Fruit fly (Drosophila melanogaster) ovary, adult (tissue): Measurements from ENCODE around the gene Ddr.

Experiments used
- CG17801 ChIP-seq: fragments of 200-800 bp; optimal IDR thresholded peaks from 2 replicates; lab custom pipeline; 2019; ENCODE audit warnings: missing biosample characterization, mild to moderate bottlenecking, missing genetic modification characterization, moderate library complexity; ENCODE audit not compliant: partially characterized antibody

Ddr gene

DNA sequence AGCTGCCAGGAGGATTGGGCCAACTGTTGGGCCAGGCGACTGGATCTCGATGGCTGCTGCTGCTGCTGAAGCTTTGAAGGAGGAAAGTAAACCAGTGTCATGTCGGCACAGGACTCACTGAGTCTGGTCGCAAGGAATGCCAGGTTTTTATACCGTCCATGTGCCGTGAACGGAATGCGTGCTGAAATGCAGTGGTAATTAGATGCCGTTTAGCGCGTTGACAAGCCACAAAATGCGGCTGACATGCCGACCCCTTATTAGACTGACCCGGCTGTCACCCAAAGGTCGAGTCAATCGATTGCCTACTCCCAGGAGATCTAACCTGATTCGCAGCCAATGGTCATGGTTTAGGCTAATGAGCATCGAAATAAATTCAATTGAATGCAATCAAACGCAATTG is 101.3 kb downstream of the Ddr start, which contains the start of gene ppk7:
ppk7 (minus strand) TSS at position 101 of the 400 bp plus-strand sequence.
- no peak for TF ChIP-seq CG17801 (GFP tag; lab: Kevin White, UChicago)

DNA sequence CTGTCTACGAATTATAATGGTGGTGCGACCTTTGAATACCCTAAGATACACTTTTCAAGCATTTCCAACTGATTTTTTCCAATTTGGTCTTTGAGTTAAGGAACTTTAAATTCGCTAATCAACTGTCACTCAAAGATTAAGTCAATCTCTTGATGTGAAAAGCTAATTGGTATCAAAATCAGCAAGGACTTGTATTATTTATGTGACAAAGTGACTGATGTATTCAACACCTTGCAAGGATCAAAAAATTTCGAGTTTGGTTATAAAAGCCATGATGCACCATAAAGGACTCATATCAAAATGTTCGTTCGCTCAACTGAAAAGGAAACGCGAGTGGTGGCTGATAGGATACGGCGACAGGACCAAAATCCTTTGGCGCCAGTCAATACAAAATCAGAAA is 101.7 kb downstream of the Ddr start, which contains the start of gene ppk14:
ppk14 (plus strand) TSS at position 301 of the 400 bp plus-strand sequence.
- TF ChIP-seq CG17801 (GFP tag; lab: Kevin White, UChicago), result no peak

DNA sequence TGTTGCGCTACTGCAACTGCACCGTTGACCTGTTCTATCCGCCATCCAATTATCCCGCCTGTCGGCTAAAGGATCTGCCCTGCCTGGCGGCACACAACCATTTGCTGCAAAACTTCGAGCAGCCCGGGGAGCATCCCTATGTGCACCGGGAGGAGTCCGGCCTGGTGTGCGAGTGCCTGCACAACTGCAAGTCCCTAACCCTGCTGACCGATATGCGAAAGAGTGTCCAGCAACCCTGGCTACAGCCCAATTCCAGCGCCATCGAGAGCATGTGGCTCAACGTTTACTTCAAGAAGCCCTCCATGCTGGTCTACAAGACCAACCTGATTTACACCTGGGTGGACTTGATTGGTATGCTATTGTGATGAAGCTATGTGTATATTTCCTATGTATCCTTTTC is 103.2 kb downstream of the Ddr start:
- no peak for TF ChIP-seq CG17801 (GFP tag; lab: Kevin White, UChicago)

DNA sequence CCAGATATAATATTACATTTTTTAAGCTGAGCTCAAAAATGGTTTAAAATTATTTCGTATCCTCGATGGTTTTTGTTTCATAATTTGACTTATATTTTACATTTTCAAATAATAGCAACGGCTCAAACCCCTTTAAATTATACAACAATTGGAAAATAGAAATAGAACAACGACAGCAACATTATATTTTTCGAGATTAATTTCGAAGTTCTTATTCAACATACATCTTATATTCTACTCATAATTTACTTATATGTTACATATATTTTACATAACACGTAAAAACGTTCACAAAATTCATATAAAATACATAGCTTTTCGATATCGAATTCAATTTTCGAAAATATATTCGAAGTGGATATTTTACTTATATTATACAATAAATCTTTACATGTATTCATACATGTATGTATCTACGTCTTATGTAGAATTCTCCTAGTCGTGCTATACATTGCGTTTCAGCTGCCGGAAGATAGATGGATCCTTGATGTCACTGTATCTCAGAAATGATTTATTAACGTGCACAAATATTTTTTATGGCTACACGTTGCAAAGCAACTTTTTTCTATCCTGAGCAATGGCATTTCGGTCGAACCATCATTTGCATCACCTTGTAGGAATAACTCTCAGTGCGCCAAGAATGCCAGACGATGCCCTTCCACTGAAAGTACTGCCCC is 103.9 kb downstream of the Ddr start:
- no peak for TF ChIP-seq CG17801 (GFP tag; lab: Kevin White, UChicago)

DNA sequence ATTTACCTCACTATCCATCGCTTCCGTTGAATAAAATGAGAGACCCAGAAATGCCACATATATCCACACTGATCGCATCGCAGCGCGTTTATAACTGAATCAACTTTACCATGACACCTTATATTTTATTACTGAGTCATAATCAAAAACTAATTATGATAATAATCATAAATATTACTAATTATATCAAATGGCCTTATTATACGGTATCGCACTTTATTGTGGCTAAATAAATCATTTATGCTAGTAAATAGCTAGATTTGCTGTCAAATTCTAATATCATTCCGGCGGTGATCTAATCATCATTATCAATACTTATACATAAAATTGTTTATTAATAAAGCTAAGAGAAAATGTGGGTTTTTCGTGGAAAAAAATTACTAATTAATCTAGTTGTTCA is 105.3 kb downstream of the Ddr start, which contains the start of gene CG9500:
CG9500 (minus strand) TSS at position 101 of the 400 bp plus-strand sequence.
- no peak for TF ChIP-seq CG17801 (GFP tag; lab: Kevin White, UChicago)

DNA sequence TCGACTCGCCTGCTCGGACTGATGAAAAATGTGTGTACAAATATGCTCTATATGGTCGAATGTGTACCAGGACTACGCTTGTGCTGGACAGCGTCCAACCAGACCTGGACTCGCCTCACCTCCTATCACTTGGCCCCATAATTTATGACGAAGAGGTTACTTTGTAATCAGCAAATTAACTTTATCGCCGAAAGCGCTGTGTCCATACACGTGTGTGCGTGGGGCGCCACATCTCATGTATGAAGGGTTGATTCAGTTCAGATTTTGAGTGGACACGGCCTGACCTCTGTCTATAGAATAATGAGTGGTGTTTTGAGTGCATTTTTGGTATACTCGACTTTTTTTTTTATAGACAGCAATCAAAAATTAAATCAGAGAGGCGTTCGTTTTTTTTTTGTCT is 107.1 kb downstream of the Ddr start:
- TF ChIP-seq CG17801 (GFP tag; lab: Kevin White, UChicago), result no peak

DNA sequence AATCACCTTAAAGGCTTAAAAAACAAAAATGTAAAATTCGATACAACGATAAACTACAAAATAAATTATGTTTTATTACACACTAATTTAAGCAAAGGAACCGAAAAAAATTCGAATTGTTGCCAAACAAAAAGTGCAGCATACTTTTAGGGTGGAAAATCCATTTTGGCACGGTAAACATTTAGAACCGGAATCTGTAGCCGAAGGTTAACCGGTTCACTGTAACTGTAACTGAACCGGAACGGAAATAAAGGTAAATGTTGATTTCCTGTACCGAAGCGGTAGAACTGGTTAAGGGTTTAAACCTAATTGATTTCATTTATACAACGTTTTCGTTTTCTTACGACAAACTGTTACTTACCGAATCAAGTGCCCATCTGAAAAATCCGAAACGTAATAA is 114.0 kb downstream of the Ddr start:
- no peak for TF ChIP-seq CG17801 (GFP tag; lab: Kevin White, UChicago)

DNA sequence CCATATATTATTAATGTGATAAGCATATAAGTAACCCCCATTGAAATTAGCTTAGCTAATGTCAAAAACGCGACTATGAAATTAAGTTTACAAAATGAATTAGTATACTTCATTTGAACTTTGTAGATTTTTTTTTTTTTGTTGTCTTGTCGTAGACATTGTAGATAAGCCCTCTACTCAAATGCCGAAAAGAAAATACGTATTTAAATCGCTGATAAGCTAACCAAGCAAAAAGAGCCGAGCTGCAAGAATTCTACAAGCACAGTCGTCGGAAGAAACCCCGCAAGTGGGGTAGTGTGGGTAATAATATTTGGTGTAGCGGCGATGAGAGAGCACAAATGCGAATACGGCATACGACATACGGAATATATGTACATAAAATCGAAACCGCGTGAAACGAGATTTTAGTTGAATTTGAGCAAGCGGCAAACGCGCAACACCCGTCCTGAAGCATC is 114.6 kb downstream of the Ddr start, which contains the start of gene Nepl4:
Nepl4 (plus strand) TSS at position 405 of the 455 bp plus-strand sequence.
- no peak for TF ChIP-seq CG17801 (GFP tag; lab: Kevin White, UChicago)

DNA sequence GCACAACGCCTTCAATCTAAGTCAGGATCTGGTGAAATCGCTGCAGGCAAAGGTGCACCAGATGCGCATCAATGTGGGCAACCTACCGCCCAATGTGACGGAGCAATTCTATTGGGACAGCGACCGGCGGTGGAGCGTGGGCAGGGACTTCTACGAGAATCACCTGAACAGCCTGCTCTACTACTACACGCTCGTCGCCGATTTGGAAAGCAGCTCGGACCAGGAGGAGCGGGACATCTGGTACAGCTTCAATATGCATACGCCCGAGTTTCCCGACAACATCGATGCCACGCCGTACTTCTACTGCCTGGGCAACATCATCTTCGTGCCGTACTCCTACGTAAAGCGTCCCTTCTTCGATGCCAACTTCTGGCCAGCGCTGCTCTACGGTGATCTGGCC is 116.4 kb downstream of the Ddr start:
- no peak for TF ChIP-seq CG17801 (GFP tag; lab: Kevin White, UChicago)

DNA sequence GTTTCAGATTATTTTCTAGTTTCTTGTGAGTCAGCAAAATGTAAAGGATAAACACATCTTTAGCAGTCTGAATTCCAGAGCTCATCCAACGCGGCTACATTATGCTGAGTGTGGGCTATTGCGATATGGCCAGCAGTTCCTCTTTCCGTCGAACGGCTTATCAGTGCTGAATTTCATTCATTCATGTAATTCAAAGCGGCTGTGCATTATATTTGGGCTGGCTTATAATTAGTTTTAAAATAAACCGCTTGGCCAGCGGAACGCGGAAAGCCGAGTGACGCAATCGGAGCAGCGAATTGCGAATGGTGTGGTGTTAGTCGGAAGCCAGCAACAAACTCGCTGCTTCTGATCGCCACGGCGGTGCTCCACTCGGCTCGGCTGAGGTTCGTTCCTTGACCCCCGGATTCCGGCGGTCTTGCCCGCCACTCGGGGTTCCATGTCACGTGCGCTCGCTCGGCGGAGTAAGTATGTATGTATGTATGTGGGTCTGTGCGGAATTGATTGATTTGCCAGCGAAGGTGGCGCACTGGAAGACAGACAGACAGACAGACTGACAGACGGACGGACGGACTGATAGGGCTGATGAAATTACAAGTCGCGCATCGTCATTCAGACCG is 118.2 kb downstream of the Ddr start:
- TF ChIP-seq CG17801 (GFP tag; lab: Kevin White, UChicago), result no peak

DNA sequence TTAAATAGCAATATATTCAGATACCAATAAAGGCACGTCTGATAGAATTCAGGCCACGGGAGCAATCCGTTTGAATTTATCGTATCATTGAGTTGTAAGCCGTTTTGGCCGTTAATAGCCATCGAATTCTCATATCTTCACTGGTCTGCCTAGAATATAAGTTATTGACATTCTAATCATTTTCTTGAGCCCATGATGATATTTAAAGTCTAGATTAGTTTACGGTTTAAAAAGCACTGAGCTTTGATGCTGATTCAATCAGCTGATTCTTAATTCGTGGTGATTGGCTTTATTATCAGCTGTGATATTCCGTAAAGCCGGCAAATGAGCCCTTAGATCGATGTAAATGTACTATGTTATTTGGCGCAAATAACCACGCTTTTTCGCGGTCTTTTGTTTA is 119.2 kb downstream of the Ddr start, which contains the start of gene slam:
slam (plus strand) TSS at position 301 of the 400 bp plus-strand sequence.
- no peak for TF ChIP-seq CG17801 (GFP tag; lab: Kevin White, UChicago)
